Fruit fly (Drosophila melanogaster) whole organism, adult: ENCODE results near the gene CG14191.

Experiments used
- CG11617 ChIP-seq: fragments of 200-800 bp; sonication (Bioruptor generic); optimal IDR thresholded peaks from 2 replicates; lab custom pipeline; 2017; ENCODE audit warnings: mild to moderate bottlenecking, missing biosample characterization, missing genetic modification reagents, missing genetic modification characterization
- CG12768 ChIP-seq: fragments of 200-800 bp; sonication (Bioruptor generic); optimal IDR thresholded peaks from 2 replicates; lab custom pipeline; 2017; ENCODE audit warnings: missing biosample characterization, missing genetic modification characterization, mild to moderate bottlenecking, moderate library complexity, missing genetic modification reagents
- CG14711 ChIP-seq: fragments of 200-800 bp; sonication (Bioruptor generic); optimal IDR thresholded peaks from 2 replicates; lab custom pipeline; 2018; ENCODE audit warnings: missing biosample characterization, mild to moderate bottlenecking, missing genetic modification characterization, moderate library complexity
- CG1620 ChIP-seq: fragments of 200-800 bp; sonication (Bioruptor generic); optimal IDR thresholded peaks from 2 replicates; lab custom pipeline; 2016; ENCODE audit warnings: missing biosample characterization, missing genetic modification characterization
- CG33017 ChIP-seq: fragments of 200-800 bp; sonication (Bioruptor generic); optimal IDR thresholded peaks from 2 replicates; lab custom pipeline; 2018; ENCODE audit warnings: missing biosample characterization, mild to moderate bottlenecking, missing genetic modification characterization, moderate library complexity
- CG5204 ChIP-seq: fragments of 200-800 bp; sonication (Bioruptor generic); optimal IDR thresholded peaks from 2 replicates; lab custom pipeline; 2016; ENCODE audit warnings: missing biosample characterization, missing genetic modification characterization
- CG7045 ChIP-seq: fragments of 200-800 bp; sonication (Bioruptor generic); optimal IDR thresholded peaks from 2 replicates; lab custom pipeline; 2017; ENCODE audit warnings: missing biosample characterization, mild to moderate bottlenecking, missing genetic modification characterization
- CG7101 ChIP-seq: fragments of 200-800 bp; sonication (Bioruptor generic); optimal IDR thresholded peaks from 2 replicates; lab custom pipeline; 2018; ENCODE audit warnings: missing biosample characterization, mild to moderate bottlenecking, missing genetic modification characterization, moderate library complexity
- Clk ChIP-seq: fragments of 200-800 bp; sonication (Bioruptor generic); optimal IDR thresholded peaks from 2 replicates; lab custom pipeline; 2017; ENCODE audit warnings: missing biosample characterization, missing genetic modification characterization
- Crg-1 ChIP-seq: fragments of 200-800 bp; sonication (Bioruptor generic); optimal IDR thresholded peaks from 2 replicates; lab custom pipeline; 2016; ENCODE audit warnings: missing biosample characterization, missing genetic modification characterization
- Hr96 ChIP-seq: fragments of 200-800 bp; sonication (Bioruptor generic); optimal IDR thresholded peaks from 2 replicates; lab custom pipeline; 2016; ENCODE audit warnings: missing biosample characterization, missing genetic modification characterization
- Mnt ChIP-seq: fragments of 200-800 bp; sonication (Bioruptor generic); optimal IDR thresholded peaks from 2 replicates; lab custom pipeline; 2016; ENCODE audit warnings: missing biosample characterization, mild to moderate bottlenecking, missing genetic modification characterization
- bab1 ChIP-seq: fragments of 200-800 bp; sonication (Bioruptor generic); optimal IDR thresholded peaks from 3 replicates; lab custom pipeline; 2019; ENCODE audit warnings: missing biosample characterization, mild to moderate bottlenecking, missing genetic modification characterization, moderate library complexity
- cic ChIP-seq: fragments of 200-800 bp; sonication (Bioruptor generic); optimal IDR thresholded peaks from 2 replicates; lab custom pipeline; 2017; ENCODE audit warnings: missing biosample characterization, mild to moderate bottlenecking, missing genetic modification characterization, moderate library complexity
- cnc ChIP-seq, 2 experiments: fragments of >200 bp; optimal IDR thresholded peaks; 2 replicates each; lab custom pipeline; 2017
- kay ChIP-seq: fragments of 200-800 bp; sonication (Bioruptor generic); peaks from one replicate; lab custom pipeline; 2016; ENCODE audit warnings: missing biosample characterization, missing genetic modification characterization, borderline replicate concordance
- ovo ChIP-seq: fragments of 200-800 bp; sonication (Bioruptor generic); optimal IDR thresholded peaks from 2 replicates; lab custom pipeline; 2016; ENCODE audit warnings: missing biosample characterization, missing genetic modification characterization
- pad ChIP-seq: fragments of 200-800 bp; sonication (Bioruptor generic); optimal IDR thresholded peaks from 3 replicates; lab custom pipeline; 2017; ENCODE audit warnings: missing biosample characterization, missing genetic modification characterization, mild to moderate bottlenecking, moderate library complexity, missing genetic modification reagents
- tj ChIP-seq: fragments of 200-800 bp; sonication (Bioruptor generic); optimal IDR thresholded peaks from 3 replicates; lab custom pipeline; 2017; ENCODE audit warnings: missing biosample characterization, mild to moderate bottlenecking, missing genetic modification characterization, moderate library complexity
- toe ChIP-seq: fragments of 200-800 bp; sonication (Bioruptor generic); optimal IDR thresholded peaks from 2 replicates; lab custom pipeline; 2016; ENCODE audit warnings: missing biosample characterization, missing genetic modification characterization

Gene CG14191

DNA sequence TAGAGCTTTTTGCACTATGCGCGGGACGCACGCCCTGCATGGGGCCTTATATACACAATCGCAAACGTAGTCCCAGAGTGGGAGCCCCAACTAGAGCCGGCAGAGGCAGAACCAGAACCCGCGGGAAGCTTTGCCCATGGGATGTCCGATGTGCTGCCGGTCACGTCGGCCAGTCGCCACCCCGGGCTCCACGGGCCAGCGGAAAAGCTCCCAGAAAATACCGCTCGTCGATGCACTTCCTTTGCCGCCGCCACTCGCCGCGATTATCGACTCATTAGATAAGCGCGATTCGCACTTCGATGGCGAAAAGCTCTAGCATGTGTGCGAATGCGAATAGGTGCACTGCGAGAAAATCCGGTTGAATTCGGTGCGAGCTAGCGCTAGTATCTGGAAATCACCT lies 12.6 kb upstream of the CG14191 start, which contains the start of gene CG34330:
TSS of gene CG34330 (minus strand) at position 101 of the 400 bp plus-strand sequence.
- TF ChIP-seq ovo (GFP tag; lab: Kevin White, UChicago) (no peak), Crg-1 (GFP tag; lab: Kevin White, UChicago) (no peak), CG7101 (no peak), CG11617 (GFP tag; lab: Kevin White, UChicago) (no peak), toe (GFP tag; lab: Kevin White, UChicago) (no peak), pad (GFP tag; lab: Kevin White, UChicago) (no peak), CG5204 (no peak), CG33017 (no peak), tj (no peak), CG12768 (GFP tag; lab: Kevin White, UChicago) (no peak), Mnt (GFP tag; lab: Kevin White, UChicago) (no peak), CG7045 (GFP tag; lab: Kevin White, UChicago) (no peak), CG14711 (no peak), kay (GFP tag; lab: Kevin White, UChicago) (no peak), cnc (optimal IDR thresholded peaks at IDR 0.05; lab: Kevin White, UChicago) (no peak), Clk (GFP tag; lab: Kevin White, UChicago) (no peak), bab1 (GFP tag; lab: Kevin White, UChicago) (no peak), cic (GFP tag; lab: Kevin White, UChicago) (no peak), Hr96 (no peak), CG1620 (GFP tag; lab: Kevin White, UChicago) (no peak)

DNA sequence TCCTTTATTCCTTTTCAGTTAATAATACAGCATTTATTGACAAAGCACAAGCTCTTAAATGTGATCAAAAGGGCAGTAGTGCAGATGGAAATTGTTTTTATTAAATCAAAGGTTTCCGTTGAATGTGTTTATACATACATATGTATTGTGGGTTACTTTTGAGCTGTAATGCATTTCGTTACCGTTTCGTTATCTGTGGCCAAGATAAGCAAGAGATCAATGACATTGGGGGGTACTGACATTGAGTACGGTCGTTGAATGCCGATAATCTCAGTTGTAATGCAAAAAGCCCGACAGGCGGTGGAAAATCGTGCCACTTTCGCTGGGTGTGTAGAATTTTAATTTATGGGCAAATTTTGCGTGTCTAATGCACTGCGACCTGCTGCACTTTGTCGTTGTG lies 8.5 kb upstream of the CG14191 start:
- TF ChIP-seq CG11617 (GFP tag; lab: Kevin White, UChicago) (no peak), cnc (optimal IDR thresholded peaks at IDR 0.05; lab: Kevin White, UChicago) (no peak), CG7045 (GFP tag; lab: Kevin White, UChicago) (no peak), ovo (GFP tag; lab: Kevin White, UChicago) (no peak), CG14711 (no peak), CG1620 (GFP tag; lab: Kevin White, UChicago) (no peak), cic (GFP tag; lab: Kevin White, UChicago) (no peak), toe (GFP tag; lab: Kevin White, UChicago) (no peak), pad (GFP tag; lab: Kevin White, UChicago) (no peak), Hr96 (no peak), Clk (GFP tag; lab: Kevin White, UChicago) (no peak), CG33017 (no peak), Mnt (GFP tag; lab: Kevin White, UChicago) (no peak), CG5204 (no peak), Crg-1 (GFP tag; lab: Kevin White, UChicago) (no peak), CG7101 (no peak), kay (GFP tag; lab: Kevin White, UChicago) (no peak), bab1 (GFP tag; lab: Kevin White, UChicago) (no peak), CG12768 (GFP tag; lab: Kevin White, UChicago) (no peak)

DNA sequence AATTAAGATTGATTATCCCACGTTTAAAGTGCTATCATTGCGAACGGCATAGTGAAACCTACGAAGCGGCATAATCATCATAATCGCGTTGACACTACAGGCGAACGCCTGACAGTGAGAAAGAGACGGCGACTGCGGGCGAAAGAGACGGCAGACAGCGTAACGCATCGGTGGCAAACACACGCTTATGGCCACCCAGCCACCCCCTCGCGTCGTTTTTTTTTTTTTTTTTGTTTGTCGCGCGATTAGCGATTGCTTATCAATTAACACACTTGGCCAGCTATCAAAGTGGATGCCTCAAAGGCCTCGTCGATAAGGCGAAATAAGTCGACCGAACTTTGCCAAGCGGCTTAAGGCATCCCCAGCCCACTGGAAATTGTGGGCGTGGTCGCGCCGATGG lies 7.6 kb upstream of the CG14191 start:
- TF ChIP-seq bab1 (GFP tag; lab: Kevin White, UChicago) (no peak), CG11617 (GFP tag; lab: Kevin White, UChicago) (no peak), Mnt (GFP tag; lab: Kevin White, UChicago) (no peak), CG12768 (GFP tag; lab: Kevin White, UChicago) (no peak), tj (no peak), kay (GFP tag; lab: Kevin White, UChicago) (no peak), toe (GFP tag; lab: Kevin White, UChicago) (no peak), pad (GFP tag; lab: Kevin White, UChicago) (no peak), CG7045 (GFP tag; lab: Kevin White, UChicago) (no peak), CG7101 (no peak), CG1620 (GFP tag; lab: Kevin White, UChicago) (no peak), CG5204 (no peak), Clk (GFP tag; lab: Kevin White, UChicago) (no peak)

DNA sequence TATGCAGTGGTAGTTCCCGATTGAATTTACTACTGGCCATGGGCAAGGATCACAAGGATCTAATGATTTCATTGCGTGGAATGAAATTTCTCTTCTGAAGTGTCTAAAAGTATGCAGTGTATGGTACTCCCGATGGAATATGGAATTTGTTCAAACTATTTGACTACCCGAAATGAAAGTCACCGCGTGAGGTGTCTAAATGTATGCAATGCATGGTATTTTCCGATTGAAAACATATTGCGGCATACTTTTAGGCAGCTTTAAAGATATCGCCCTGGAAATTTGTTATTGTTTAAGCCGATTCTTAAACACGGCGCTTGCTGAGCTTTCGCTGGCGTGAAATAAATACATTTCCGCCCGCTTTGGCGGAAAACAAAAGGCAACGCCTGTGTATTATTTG lies 6.9 kb upstream of the CG14191 start:
- TF ChIP-seq CG7101 (no peak), cic (GFP tag; lab: Kevin White, UChicago) (no peak), Clk (GFP tag; lab: Kevin White, UChicago) (no peak), kay (GFP tag; lab: Kevin White, UChicago) (no peak), CG14711 (no peak), bab1 (GFP tag; lab: Kevin White, UChicago) (no peak), ovo (GFP tag; lab: Kevin White, UChicago) (no peak), CG7045 (GFP tag; lab: Kevin White, UChicago) (no peak), tj (no peak), CG33017 (no peak), cnc (optimal IDR thresholded peaks at IDR 0.05; lab: Kevin White, UChicago) (no peak), CG1620 (GFP tag; lab: Kevin White, UChicago) (no peak), CG11617 (GFP tag; lab: Kevin White, UChicago) (no peak), CG12768 (GFP tag; lab: Kevin White, UChicago) (no peak), toe (GFP tag; lab: Kevin White, UChicago) (no peak), Crg-1 (GFP tag; lab: Kevin White, UChicago) (no peak)

DNA sequence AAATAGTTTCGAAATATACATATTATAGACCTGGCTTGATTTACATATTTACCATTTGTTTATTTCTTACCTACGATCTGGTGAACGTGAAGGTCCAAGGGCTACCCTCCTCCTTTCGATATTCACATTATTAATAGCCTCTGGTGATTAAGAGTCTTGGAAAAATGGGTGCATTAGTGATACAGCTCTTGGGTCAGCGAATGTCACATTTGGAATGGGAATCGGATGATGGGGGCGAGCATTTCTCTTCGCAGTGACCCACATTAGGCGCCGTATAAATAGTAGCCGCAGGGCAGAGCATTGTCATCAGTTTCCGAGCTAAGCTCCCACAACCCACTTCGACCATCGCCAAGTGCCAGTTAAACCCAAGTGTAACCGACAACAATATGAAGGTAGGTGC lies 4.0 kb upstream of the CG14191 start, which contains the start of gene CG7406:
TSS of gene CG7406 (plus strand) at position 301 of the 400 bp plus-strand sequence.
- TF ChIP-seq CG12768 (GFP tag; lab: Kevin White, UChicago) (no peak), CG33017 (no peak), ovo (GFP tag; lab: Kevin White, UChicago) (no peak), CG7045 (GFP tag; lab: Kevin White, UChicago) (no peak), bab1 (GFP tag; lab: Kevin White, UChicago) (no peak), kay (GFP tag; lab: Kevin White, UChicago) (no peak), CG1620 (GFP tag; lab: Kevin White, UChicago) (no peak), Hr96 (no peak), CG14711 (no peak), Crg-1 (GFP tag; lab: Kevin White, UChicago) (no peak), cic (GFP tag; lab: Kevin White, UChicago) (no peak), CG7101 (no peak)
